Worm (Caenorhabditis elegans) whole organism, L1 larva: Measurements from ENCODE around the gene F57B9.8.

Experiments
- C04F5.9 ChIP-seq: sonication (generic microtip); optimal IDR thresholded peaks from 2 replicates; lab custom pipeline; 2016; ENCODE audit warnings: missing genetic modification characterization, missing compliant biosample characterization
- C16A3.4 ChIP-seq: fragments of 150-350 bp; optimal IDR thresholded peaks from 2 replicates; lab custom pipeline; 2014; ENCODE audit warnings: missing biosample characterization, missing genetic modification characterization
- C34B4.2 ChIP-seq: sonication (generic microtip); optimal IDR thresholded peaks from 2 replicates; lab custom pipeline; 2017; ENCODE audit warnings: mild to moderate bottlenecking, missing genetic modification characterization, missing compliant biosample characterization
- F16B12.6 ChIP-seq: fragments of 150-350 bp; optimal IDR thresholded peaks from 2 replicates; lab custom pipeline; 2014; ENCODE audit warnings: missing biosample characterization, missing genetic modification characterization
- alr-1 ChIP-seq: fragments of 200-800 bp; sonication (Bioruptor generic); optimal IDR thresholded peaks from 2 replicates; lab custom pipeline; 2018; ENCODE audit warnings: borderline replicate concordance, mild to moderate bottlenecking, missing genetic modification characterization, missing compliant biosample characterization
- aly-2 ChIP-seq: fragments of 150-350 bp; optimal IDR thresholded peaks from 2 replicates; lab custom pipeline; 2014; ENCODE audit warnings: missing biosample characterization, missing genetic modification characterization
- ama-1 ChIP-seq: fragments of 150-350 bp; optimal IDR thresholded peaks from 2 replicates; lab custom pipeline; 2014
- blmp-1 ChIP-seq: fragments of 150-350 bp; optimal IDR thresholded peaks from 2 replicates; lab custom pipeline; 2014; ENCODE audit warnings: missing biosample characterization, missing genetic modification characterization
- ceh-8 ChIP-seq: fragments of 200-800 bp; sonication (Bioruptor generic); optimal IDR thresholded peaks from 2 replicates; lab custom pipeline; 2018; ENCODE audit warnings: mild to moderate bottlenecking, missing genetic modification characterization, moderate library complexity, missing compliant biosample characterization
- ceh-82 ChIP-seq, 3 experiments: fragments of 150-350 bp in 1 of 3; sonication (generic microtip) in 2 of 3; optimal IDR thresholded peaks; 2 replicates each; lab custom pipeline; 2014 to 2017; ENCODE audit warnings: missing biosample characterization in 3 of 3, missing genetic modification characterization in 3 of 3
- ceh-90 ChIP-seq: sonication (generic microtip); optimal IDR thresholded peaks from 2 replicates; lab custom pipeline; 2016; ENCODE audit warnings: missing genetic modification characterization, missing compliant biosample characterization
- dpl-1 ChIP-seq, 3 experiments: fragments of 150-350 bp in 2 of 3; sonication (generic microtip) in 1 of 3; optimal IDR thresholded peaks; 2 replicates each; lab custom pipeline; 2014 to 2017; ENCODE audit warnings: missing biosample characterization in 3 of 3, missing genetic modification characterization in 3 of 3, missing genetic modification reagents in 3 of 3
- dsc-1 ChIP-seq: sonication (generic microtip); optimal IDR thresholded peaks from 2 replicates; lab custom pipeline; 2016; ENCODE audit warnings: mild to moderate bottlenecking, missing genetic modification characterization, missing compliant biosample characterization
- efl-1 ChIP-seq, 4 experiments: fragments of 150-350 bp; optimal IDR thresholded peaks in 3 of 4; peaks in 1 of 4; 1 replicate in 1 of 4; 2 replicates in 3 of 4; lab custom pipeline; 2014; ENCODE audit warnings: missing biosample characterization in 2 of 4, missing genetic modification characterization in 2 of 4, missing genetic modification reagents in 2 of 4
- efl-3 ChIP-seq: fragments of 200-800 bp; sonication (Bioruptor generic); optimal IDR thresholded peaks from 2 replicates; lab custom pipeline; 2018; ENCODE audit warnings: mild to moderate bottlenecking, missing genetic modification characterization, missing compliant biosample characterization
- egl-27 ChIP-seq, 2 experiments: fragments of 150-350 bp in 1 of 2; sonication (generic microtip); optimal IDR thresholded peaks; 3 replicates each; lab custom pipeline; 2017 to 2018; ENCODE audit warnings: missing biosample characterization in 2 of 2, missing genetic modification characterization in 2 of 2, missing genetic modification reagents in 2 of 2
- elt-2 ChIP-seq: sonication (generic microtip); optimal IDR thresholded peaks from 2 replicates; lab custom pipeline; 2016; ENCODE audit warnings: missing genetic modification characterization, mild to moderate bottlenecking, inconsistent platforms, missing compliant biosample characterization, missing genetic modification reagents
- elt-3 ChIP-seq, 6 experiments: fragments of 150-350 bp in 1 of 6; sonication (generic microtip); optimal IDR thresholded peaks; 2 replicates each; lab custom pipeline; 2017 to 2018; ENCODE audit warnings: missing biosample characterization in 6 of 6, missing genetic modification characterization in 6 of 6, inconsistent platforms in 1 of 6
- fkh-10 ChIP-seq: sonication (generic microtip); optimal IDR thresholded peaks from 2 replicates; lab custom pipeline; 2017; ENCODE audit warnings: missing biosample characterization, missing genetic modification reagents, missing genetic modification characterization
- fkh-4 ChIP-seq: sonication (generic microtip); optimal IDR thresholded peaks from 2 replicates; lab custom pipeline; 2016; ENCODE audit warnings: missing compliant biosample characterization, missing genetic modification characterization, borderline replicate concordance
- lin-13 ChIP-seq: fragments of 150-350 bp; optimal IDR thresholded peaks from 2 replicates; lab custom pipeline; 2014; ENCODE audit warnings: missing biosample characterization, missing genetic modification reagents, missing genetic modification characterization
- lin-14 ChIP-seq: fragments of 200-800 bp; sonication (Bioruptor generic); optimal IDR thresholded peaks from 2 replicates; lab custom pipeline; 2018; ENCODE audit warnings: mild to moderate bottlenecking, missing genetic modification characterization, moderate library complexity, missing compliant biosample characterization
- lin-15B ChIP-seq: fragments of 150-350 bp; sonication (generic microtip); optimal IDR thresholded peaks from 3 replicates; lab custom pipeline; 2014; ENCODE audit warnings: missing biosample characterization, missing genetic modification characterization
- lin-35 ChIP-seq, 2 experiments: fragments of 150-350 bp; optimal IDR thresholded peaks; 2 replicates each; lab custom pipeline; 2014; ENCODE audit warnings: missing biosample characterization in 2 of 2, missing genetic modification characterization in 2 of 2, missing genetic modification reagents in 2 of 2
- lsy-2 ChIP-seq, 2 experiments: fragments of 150-350 bp; optimal IDR thresholded peaks; 2 replicates each; lab custom pipeline; 2014; ENCODE audit warnings: missing biosample characterization in 2 of 2, missing genetic modification characterization in 2 of 2
- mab-9 ChIP-seq: fragments of 200-800 bp; sonication (Bioruptor generic); IDR thresholded peaks from 2 replicates; pipeline ENCODE4 v1.3.6; 2022; ENCODE audit warnings: missing genetic modification reagents, missing genetic modification characterization, missing compliant biosample characterization
- mef-2 ChIP-seq: fragments of 150-350 bp; optimal IDR thresholded peaks from 2 replicates; lab custom pipeline; 2014; ENCODE audit warnings: missing biosample characterization, missing genetic modification characterization
- nhr-11 ChIP-seq: fragments of 150-350 bp; optimal IDR thresholded peaks from 2 replicates; lab custom pipeline; 2014; ENCODE audit warnings: missing biosample characterization, missing genetic modification characterization
- nhr-12 ChIP-seq: sonication (generic microtip); optimal IDR thresholded peaks from 2 replicates; lab custom pipeline; 2017; ENCODE audit warnings: missing biosample characterization, missing genetic modification characterization
- nhr-20 ChIP-seq: sonication (generic microtip); optimal IDR thresholded peaks from 2 replicates; lab custom pipeline; 2016; ENCODE audit warnings: mild to moderate bottlenecking, missing genetic modification characterization, missing compliant biosample characterization
- nhr-237 ChIP-seq: fragments of 150-350 bp; optimal IDR thresholded peaks from 2 replicates; lab custom pipeline; 2014; ENCODE audit warnings: missing biosample characterization, missing genetic modification characterization
- nhr-28 ChIP-seq: fragments of 150-350 bp; optimal IDR thresholded peaks from 2 replicates; lab custom pipeline; 2014; ENCODE audit warnings: missing biosample characterization, missing genetic modification characterization
- nhr-47 ChIP-seq: sonication (generic microtip); optimal IDR thresholded peaks from 2 replicates; lab custom pipeline; 2016; ENCODE audit warnings: mild to moderate bottlenecking, missing genetic modification characterization, moderate library complexity, missing compliant biosample characterization
- nhr-71 ChIP-seq: sonication (generic microtip); optimal IDR thresholded peaks from 2 replicates; lab custom pipeline; 2016; ENCODE audit warnings: mild to moderate bottlenecking, missing genetic modification characterization, moderate library complexity, missing compliant biosample characterization
- nhr-76 ChIP-seq: sonication (generic microtip); optimal IDR thresholded peaks from 2 replicates; lab custom pipeline; 2017; ENCODE audit warnings: missing biosample characterization, missing genetic modification characterization
- nhr-85 ChIP-seq: sonication (generic microtip); peaks from one replicate; lab custom pipeline; 2016; ENCODE audit warnings: missing genetic modification characterization, inconsistent platforms, missing compliant biosample characterization
- rnt-1 ChIP-seq: sonication (generic microtip); optimal IDR thresholded peaks from 2 replicates; lab custom pipeline; 2016; ENCODE audit warnings: mild to moderate bottlenecking, missing genetic modification characterization, moderate library complexity, missing compliant biosample characterization
- skn-1 ChIP-seq: fragments of 150-350 bp; optimal IDR thresholded peaks from 2 replicates; lab custom pipeline; 2014; ENCODE audit warnings: missing biosample characterization, missing genetic modification characterization
- snu-23 ChIP-seq: sonication (generic microtip); optimal IDR thresholded peaks from 2 replicates; lab custom pipeline; 2016; ENCODE audit warnings: missing genetic modification characterization, missing compliant biosample characterization
- sox-4 ChIP-seq: sonication (generic microtip); optimal IDR thresholded peaks from 2 replicates; lab custom pipeline; 2016; ENCODE audit warnings: missing genetic modification characterization, missing compliant biosample characterization
- sptf-1 ChIP-seq: fragments of 150-350 bp; optimal IDR thresholded peaks from 2 replicates; lab custom pipeline; 2014; ENCODE audit warnings: missing biosample characterization, missing genetic modification characterization
- unc-130 ChIP-seq: fragments of 150-350 bp; optimal IDR thresholded peaks from 2 replicates; lab custom pipeline; 2017; ENCODE audit warnings: missing biosample characterization, missing genetic modification characterization, inconsistent platforms
- unc-30 ChIP-seq: sonication (generic microtip); optimal IDR thresholded peaks from 2 replicates; lab custom pipeline; 2017; ENCODE audit warnings: missing biosample characterization, missing genetic modification characterization
- unc-86 ChIP-seq: sonication (generic microtip); optimal IDR thresholded peaks from 2 replicates; lab custom pipeline; 2016; ENCODE audit warnings: missing genetic modification characterization, missing compliant biosample characterization
- unc-98 ChIP-seq: fragments of 200-800 bp; sonication (Bioruptor generic); IDR thresholded peaks from 2 replicates; pipeline ENCODE4 v1.3.6; 2022; ENCODE audit warnings: missing genetic modification characterization, missing compliant biosample characterization
- vab-15 ChIP-seq: sonication (generic microtip); optimal IDR thresholded peaks from 2 replicates; lab custom pipeline; 2017; ENCODE audit warnings: missing genotype, mild to moderate bottlenecking, missing genetic modification characterization, missing compliant biosample characterization
- ztf-11 ChIP-seq, 2 experiments: sonication (generic microtip); optimal IDR thresholded peaks; 2 replicates each; lab custom pipeline; 2016 to 2017; ENCODE audit warnings: missing genetic modification characterization in 2 of 2, missing biosample characterization in 1 of 2, missing compliant biosample characterization in 1 of 2
- ztf-4 ChIP-seq: fragments of 150-350 bp; optimal IDR thresholded peaks from 2 replicates; lab custom pipeline; 2014; ENCODE audit warnings: missing biosample characterization, missing genetic modification characterization

F57B9.8 gene

DNA sequence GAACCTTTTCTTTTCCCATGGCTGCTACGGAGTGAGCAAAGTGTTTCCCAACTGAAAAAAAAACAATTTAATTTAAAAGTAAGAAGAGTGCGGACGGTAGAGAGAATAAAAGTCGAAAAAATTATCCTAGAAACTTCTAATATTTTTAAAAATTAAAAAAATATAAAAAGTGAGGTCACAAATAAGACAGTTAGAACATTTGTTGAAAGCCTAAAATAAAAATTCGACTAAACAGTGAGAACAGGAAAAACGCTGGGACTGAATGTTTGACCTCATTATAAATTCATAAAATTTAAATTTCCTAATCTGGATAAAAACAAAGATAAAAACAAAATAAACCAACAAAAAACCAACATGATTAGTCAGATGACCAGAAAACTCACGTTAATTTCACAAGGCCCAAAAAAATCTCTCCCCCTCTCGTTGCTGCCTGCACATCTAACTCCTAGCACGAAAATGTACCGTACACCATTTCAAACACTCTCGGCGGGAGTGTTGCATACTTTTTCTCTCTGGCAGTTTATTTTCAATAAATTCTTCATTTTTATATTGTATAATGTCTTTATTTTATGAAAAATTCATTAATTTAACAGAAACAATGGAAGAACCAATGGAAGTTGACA is 36.7 kb upstream of the F57B9.8 start, which contains the start of the genes eef-1A.1 and rfc-4 (continued):
- peak; percentile 96 for TF ChIP-seq lin-15B (tag; lab: Kevin White, UChicago)
- peak; percentile 90 for TF ChIP-seq nhr-11 (tag; lab: Kevin White, UChicago)
- TF ChIP-seq nhr-76: no peak
- TF ChIP-seq efl-3 (GFP tag; lab: Kevin White, UChicago): peak; percentile 38
- TF ChIP-seq sptf-1: no peak
- no peak for TF ChIP-seq alr-1 (tag; lab: Kevin White, UChicago)

DNA sequence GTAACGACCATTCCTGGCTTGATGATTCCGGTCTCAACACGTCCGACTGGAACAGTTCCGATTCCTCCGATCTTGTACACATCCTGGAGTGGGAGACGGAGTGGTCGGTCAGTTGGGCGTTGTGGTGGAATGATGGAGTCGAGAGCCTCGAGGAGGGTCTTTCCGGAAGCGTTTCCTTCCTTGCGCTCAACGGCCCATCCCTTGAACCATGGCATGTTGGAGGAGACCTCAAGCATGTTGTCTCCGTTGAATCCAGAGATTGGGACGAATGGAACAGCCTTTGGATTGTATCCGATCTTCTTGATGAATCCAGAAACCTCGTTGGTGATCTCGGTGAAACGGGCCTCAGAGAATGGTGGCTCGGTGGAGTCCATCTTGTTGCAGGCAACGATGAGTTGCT is 35.6 kb upstream of the F57B9.8 start:
- TF ChIP-seq sox-4 (tag; lab: Kevin White, UChicago) (no peak), unc-86 (no peak), rnt-1 (tag; lab: Kevin White, UChicago) (peak; percentile 8)
- TF ChIP-seq, all 84 proteins: peak for 1

DNA sequence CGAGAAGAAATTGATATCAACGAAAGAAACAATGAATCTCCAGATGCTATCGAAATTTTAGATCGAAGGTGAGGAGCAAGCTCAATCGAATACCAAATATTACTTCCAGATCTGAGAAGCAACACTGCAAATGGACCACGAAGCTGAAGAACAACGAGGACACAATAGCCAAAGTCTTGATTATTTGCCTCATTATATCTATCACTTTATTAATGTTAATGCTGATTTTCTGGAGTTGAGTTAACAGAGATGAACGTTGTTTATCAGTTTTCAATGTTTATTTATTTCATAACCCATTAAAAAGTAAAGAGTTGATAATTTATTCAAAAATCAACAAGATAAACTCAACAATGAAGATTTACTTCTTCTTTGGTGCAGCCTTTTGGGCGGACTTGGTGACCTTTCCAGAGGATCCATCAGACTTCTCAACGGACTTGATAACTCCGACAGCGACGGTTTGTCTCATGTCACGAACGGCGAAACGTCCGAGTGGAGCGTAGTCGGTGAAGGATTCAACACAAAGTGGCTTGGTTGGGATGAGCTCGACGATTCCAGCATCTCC is 34.7 kb upstream of the F57B9.8 start:
- TF ChIP-seq nhr-47 (tag; lab: Kevin White, UChicago) (peak; percentile 29), lin-13 (GFP tag; lab: Kevin White, UChicago) (no peak), nhr-28 (no peak), C04F5.9 (tag; lab: Kevin White, UChicago) (no peak), lin-14 (no peak), mef-2 (tag; lab: Kevin White, UChicago) (no peak), nhr-12 (tag; lab: Kevin White, UChicago) (no peak), dpl-1 (GFP tag; optimal IDR thresholded peaks at IDR 0.05; lab: Kevin White, UChicago) (no peak), C34B4.2 (tag; lab: Kevin White, UChicago) (no peak), nhr-237 (no peak), mab-9 (GFP tag; lab: Robert Waterston, UW) (no peak), egl-27 (tag; optimal IDR thresholded peaks at IDR 0.05; lab: Kevin White, UChicago) (no peak), ztf-11 (tag; optimal IDR thresholded peaks at IDR 0.05; lab: Kevin White, UChicago) (no peak), vab-15 (tag; lab: Kevin White, UChicago) (no peak), ceh-8 (GFP tag; lab: Kevin White, UChicago) (no peak), nhr-85 (tag; lab: Kevin White, UChicago) (no peak), snu-23 (GFP tag; lab: Kevin White, UChicago) (no peak), fkh-4 (tag; lab: Kevin White, UChicago) (no peak), F16B12.6 (tag; lab: Kevin White, UChicago) (no peak), ama-1 (peak; percentile 33), ztf-4 (tag; lab: Kevin White, UChicago) (no peak), C16A3.4 (tag; lab: Kevin White, UChicago) (no peak), nhr-20 (no peak), efl-1 (optimal IDR thresholded peaks at IDR 0.05; lab: Kevin White, UChicago) (peak; percentile 18), efl-1 (GFP tag; optimal IDR thresholded peaks at IDR 0.05 in 1 of 2; lab: Kevin White, UChicago) (peak in 1 of 2 experiments; percentile 81), elt-3 (tag; optimal IDR thresholded peaks at IDR 0.05; lab: Kevin White, UChicago) (no peak), unc-130 (no peak), dsc-1 (tag; lab: Kevin White, UChicago) (no peak), fkh-10 (GFP tag; lab: Kevin White, UChicago) (no peak), lsy-2 (tag; optimal IDR thresholded peaks at IDR 0.05; lab: Kevin White, UChicago) (peak in 1 of 2 experiments; percentile 53), blmp-1 (no peak), rnt-1 (tag; lab: Kevin White, UChicago) (peak; percentile 2), ceh-90 (no peak), elt-2 (tag; lab: Kevin White, UChicago) (no peak), nhr-71 (tag; lab: Kevin White, UChicago) (peak; percentile 9), aly-2 (tag; lab: Kevin White, UChicago) (peak; percentile 91), unc-30 (tag; lab: Kevin White, UChicago) (no peak), efl-3 (GFP tag; lab: Kevin White, UChicago) (no peak), nhr-11 (tag; lab: Kevin White, UChicago) (no peak), skn-1 (tag; lab: Kevin White, UChicago) (no peak), lin-35 (GFP tag; optimal IDR thresholded peaks at IDR 0.05; lab: Kevin White, UChicago) (no peak), unc-98 (GFP tag; lab: Robert Waterston, UW) (no peak), ceh-82 (tag; optimal IDR thresholded peaks at IDR 0.05; lab: Kevin White, UChicago) (no peak)
